Worm (Caenorhabditis elegans): ENCODE data around the gene srh-45.
A peak's percentile ranks its signal among the peaks of the same experiment; 100 is the strongest.

srh-45 gene

DNA sequence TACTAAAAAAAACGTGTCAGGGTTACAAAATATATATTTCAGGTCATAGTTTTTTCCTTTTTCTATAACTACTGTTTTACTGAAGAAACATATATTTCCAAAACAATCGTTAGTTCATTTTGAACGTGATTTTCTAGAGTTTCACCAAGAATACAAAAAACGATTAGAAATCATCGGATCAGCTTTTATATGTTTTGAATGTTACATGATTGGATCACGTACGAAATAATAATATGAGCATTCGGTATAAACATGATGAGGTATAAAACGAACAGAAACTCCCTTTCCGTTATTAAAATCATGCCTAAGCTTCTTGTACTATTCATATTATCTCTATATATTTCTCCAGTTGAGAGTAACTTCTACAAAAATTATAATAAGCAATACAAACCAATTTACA, 31.9 kb downstream of the srh-45 start, which contains the start of gene clec-223:
clec-223 (plus strand) TSS at position 301 of the 400 bp plus-strand sequence.
- TF ChIP-seq skn-1 (tag; optimal IDR thresholded peaks at IDR 0.05) (no peak), sem-4 (tag; optimal IDR thresholded peaks at IDR 0.05) (no peak), alr-1 (tag; optimal IDR thresholded peaks at IDR 0.05) (no peak), ama-1 (optimal IDR thresholded peaks at IDR 0.05) (no peak), mab-5 (tag; optimal IDR thresholded peaks at IDR 0.05) (no peak), mdl-1 (tag; optimal IDR thresholded peaks at IDR 0.05) (no peak), unc-39 (tag; optimal IDR thresholded peaks at IDR 0.05) (no peak), egl-27 (tag; optimal IDR thresholded peaks at IDR 0.05) (no peak), nhr-12 (tag; optimal IDR thresholded peaks at IDR 0.05) (no peak), ceh-16 (tag; optimal IDR thresholded peaks at IDR 0.05) (no peak), elt-3 (tag; optimal IDR thresholded peaks at IDR 0.05) (no peak), blmp-1 (tag; optimal IDR thresholded peaks at IDR 0.05; ENCODE audit: insufficient read depth) (no peak), lsy-2 (tag; optimal IDR thresholded peaks at IDR 0.05) (no peak), zag-1 (tag; optimal IDR thresholded peaks at IDR 0.05) (no peak), R02D3.7 (tag; optimal IDR thresholded peaks at IDR 0.05) (no peak), crh-2 (tag; optimal IDR thresholded peaks at IDR 0.05) (no peak), aly-2 (tag; optimal IDR thresholded peaks at IDR 0.05) (no peak), nhr-129 (tag; optimal IDR thresholded peaks at IDR 0.05) (no peak), elt-1 (tag; optimal IDR thresholded peaks at IDR 0.05) (no peak), lin-13 (GFP tag; optimal IDR thresholded peaks at IDR 0.05) (no peak)

DNA sequence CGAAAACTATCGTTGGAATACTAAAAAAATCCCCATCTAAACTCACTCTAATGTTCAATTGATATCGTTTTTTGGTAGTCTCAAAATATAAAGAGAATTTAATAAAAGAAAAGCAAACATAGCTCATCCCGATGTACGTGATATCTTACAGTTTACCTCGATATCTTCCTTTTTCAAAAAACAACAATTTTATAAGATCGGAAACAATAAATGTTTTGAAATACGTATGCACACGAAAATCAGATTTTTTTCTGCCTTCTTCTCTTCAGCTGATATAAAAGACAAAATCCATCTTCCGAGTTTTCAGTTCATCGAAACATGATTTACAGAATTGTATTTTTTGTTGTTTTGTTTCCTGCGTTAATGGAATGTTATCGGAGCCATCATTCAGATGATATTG, 33.7 kb downstream of the srh-45 start, which contains the start of gene clec-222:
clec-222 (plus strand) TSS at position 301 of the 400 bp plus-strand sequence.
- no peak for TF ChIP-seq C34F6.9 (tag; optimal IDR thresholded peaks at IDR 0.05)
- TF ChIP-seq ceh-16 (tag; optimal IDR thresholded peaks at IDR 0.05), result no peak
- TF ChIP-seq nhr-6 (tag; optimal IDR thresholded peaks at IDR 0.05), result no peak
- no peak for TF ChIP-seq skn-1 (tag; optimal IDR thresholded peaks at IDR 0.05)
- TF ChIP-seq Y55F3AM.14 (GFP tag; optimal IDR thresholded peaks at IDR 0.05), result no peak
- no peak for TF ChIP-seq mbf-1 (tag; optimal IDR thresholded peaks at IDR 0.05)
- TF ChIP-seq ama-1 (optimal IDR thresholded peaks at IDR 0.05), result no peak
- no peak for TF ChIP-seq lsy-2 (tag; optimal IDR thresholded peaks at IDR 0.05)

DNA sequence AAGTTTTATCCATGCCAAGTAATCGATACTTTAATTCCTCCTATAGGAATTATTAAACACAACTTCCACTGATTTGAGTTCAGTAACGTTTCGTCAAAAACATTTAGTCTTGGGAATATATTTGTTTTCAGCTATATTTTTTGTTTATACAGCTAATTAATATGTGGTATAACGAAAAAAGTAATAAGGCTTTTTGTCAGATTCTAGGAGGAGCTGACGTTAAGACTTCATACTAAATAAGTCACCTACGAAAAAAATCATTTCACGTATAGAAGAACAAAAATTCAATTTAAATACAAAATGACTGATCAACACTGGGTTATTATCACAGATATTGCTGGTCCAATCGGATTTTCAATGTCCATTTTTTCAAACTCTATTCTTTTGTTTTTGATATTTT, 36.0 kb downstream of the srh-45 start, which contains the start of gene str-115:
str-115 (plus strand) TSS at position 301 of the 400 bp plus-strand sequence.
- no peak for TF ChIP-seq ama-1 (optimal IDR thresholded peaks at IDR 0.05)
- TF ChIP-seq snpc-4 (tag; optimal IDR thresholded peaks at IDR 0.05), result no peak
- no peak for TF ChIP-seq ztf-11 (tag; optimal IDR thresholded peaks at IDR 0.05)
- no peak for TF ChIP-seq lin-13 (GFP tag; optimal IDR thresholded peaks at IDR 0.05)
- TF ChIP-seq ceh-82 (tag; optimal IDR thresholded peaks at IDR 0.05), result no peak
- no peak for TF ChIP-seq skn-1 (tag; optimal IDR thresholded peaks at IDR 0.05)
- TF ChIP-seq fos-1 (tag; optimal IDR thresholded peaks at IDR 0.05), result no peak
- no peak for TF ChIP-seq blmp-1 (tag; optimal IDR thresholded peaks at IDR 0.05; ENCODE audit: insufficient read depth)
- no peak for TF ChIP-seq nhr-25 (tag; optimal IDR thresholded peaks at IDR 0.05)
- TF ChIP-seq Y55F3AM.14 (GFP tag; optimal IDR thresholded peaks at IDR 0.05), result no peak
- TF ChIP-seq F13H6.1 (tag; optimal IDR thresholded peaks at IDR 0.05), result no peak
- no peak for TF ChIP-seq ceh-16 (tag; optimal IDR thresholded peaks at IDR 0.05)
- no peak for TF ChIP-seq mdl-1 (tag; optimal IDR thresholded peaks at IDR 0.05)

DNA sequence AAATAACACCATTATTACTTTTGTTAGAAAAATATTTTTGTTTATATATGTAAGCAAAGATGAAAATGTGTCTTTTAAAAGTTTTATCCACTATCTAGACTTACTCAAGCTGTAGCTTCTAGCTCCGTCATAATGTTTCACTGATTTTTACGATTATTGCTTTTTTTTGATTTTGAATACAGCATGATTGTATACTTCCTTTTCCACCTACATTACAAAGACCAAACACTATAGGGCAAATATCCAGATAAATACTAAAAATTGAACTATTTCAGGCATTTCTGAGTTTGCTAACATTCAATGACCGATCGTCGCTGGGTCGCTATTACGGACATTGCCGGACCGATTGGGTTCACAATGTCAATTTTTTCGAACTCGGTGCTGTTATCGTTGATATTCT, 38.1 kb downstream of the srh-45 start, which contains the start of gene str-116:
str-116 (plus strand) TSS at position 301 of the 400 bp plus-strand sequence.
- TF ChIP-seq nhr-6 (tag; optimal IDR thresholded peaks at IDR 0.05), result no peak
- no peak for TF ChIP-seq C34F6.9 (tag; optimal IDR thresholded peaks at IDR 0.05)
- no peak for TF ChIP-seq ama-1 (optimal IDR thresholded peaks at IDR 0.05)
- TF ChIP-seq zag-1 (tag; optimal IDR thresholded peaks at IDR 0.05), result no peak

DNA sequence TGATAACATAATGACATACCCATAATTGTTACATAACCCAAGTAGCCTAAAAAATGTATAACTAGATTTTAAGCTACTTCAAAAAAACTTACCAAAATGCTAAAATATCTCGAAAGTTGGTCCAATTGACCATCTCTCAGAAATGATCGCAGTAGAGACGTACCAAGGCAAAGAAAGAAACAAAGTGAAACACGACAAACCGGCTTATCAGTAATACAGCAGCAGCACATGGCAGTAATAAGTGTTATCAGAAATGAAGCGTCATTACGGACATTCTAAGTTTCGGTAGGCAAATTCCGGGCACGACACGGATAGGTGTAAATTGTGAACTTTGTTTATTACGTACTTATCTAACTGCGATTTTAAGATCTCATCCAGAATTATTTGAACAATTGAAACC, 39.3 kb downstream of the srh-45 start, which contains the start of gene cln-3.1:
cln-3.1 (minus strand) TSS at position 171 of the 400 bp plus-strand sequence.
- TF ChIP-seq C34F6.9 (tag; optimal IDR thresholded peaks at IDR 0.05), result no peak
- TF ChIP-seq elt-3 (tag; optimal IDR thresholded peaks at IDR 0.05), result no peak
- no peak for TF ChIP-seq nhr-21 (tag; optimal IDR thresholded peaks at IDR 0.05)
- no peak for TF ChIP-seq nhr-11 (tag; optimal IDR thresholded peaks at IDR 0.05)
- TF ChIP-seq aly-2 (tag; optimal IDR thresholded peaks at IDR 0.05), result no peak
- no peak for TF ChIP-seq ztf-4 (tag; optimal IDR thresholded peaks at IDR 0.05)
- TF ChIP-seq nhr-12 (tag; optimal IDR thresholded peaks at IDR 0.05), result no peak
- peak; percentile 83 for TF ChIP-seq fos-1 (tag; optimal IDR thresholded peaks at IDR 0.05)
- TF ChIP-seq mdl-1 (tag; optimal IDR thresholded peaks at IDR 0.05), result no peak
- no peak for TF ChIP-seq ztf-1 (GFP tag; conservative IDR thresholded peaks at IDR 0.05)
- TF ChIP-seq F13H6.1 (tag; optimal IDR thresholded peaks at IDR 0.05), result no peak
- no peak for TF ChIP-seq dmd-4 (tag; optimal IDR thresholded peaks at IDR 0.05)
- no peak for TF ChIP-seq nhr-129 (tag; optimal IDR thresholded peaks at IDR 0.05)
- TF ChIP-seq sma-9 (GFP tag; optimal IDR thresholded peaks at IDR 0.05), result peak; percentile 29
- no peak for TF ChIP-seq sma-9 (tag; optimal IDR thresholded peaks at IDR 0.05)
- no peak for TF ChIP-seq unc-39 (tag; optimal IDR thresholded peaks at IDR 0.05)
